Fruit fly (Drosophila melanogaster) whole organism, embryonic: ENCODE measurements around the gene lwr.

Source experiments
- Atf6 ChIP-seq: fragments of 200-800 bp; sonication (Bioruptor generic); IDR thresholded peaks from 2 replicates; pipeline ENCODE4 v1.3.6; 2022; ENCODE audit warnings: missing biosample characterization, missing genetic modification characterization
- CG10209 ChIP-seq: fragments of 200-800 bp; sonication (Bioruptor generic); optimal IDR thresholded peaks from 3 replicates; lab custom pipeline; 2017; ENCODE audit warnings: missing biosample characterization, mild to moderate bottlenecking, missing genetic modification characterization, missing genetic modification reagents
- CG10431 ChIP-seq: fragments of 200-800 bp; sonication (Bioruptor generic); optimal IDR thresholded peaks from 3 replicates; lab custom pipeline; 2018; ENCODE audit warnings: missing biosample characterization, mild to moderate bottlenecking, missing genetic modification characterization
- CG10462 ChIP-seq: fragments of 200-800 bp; sonication (Bioruptor generic); optimal IDR thresholded peaks from 2 replicates; lab custom pipeline; 2016; ENCODE audit warnings: missing biosample characterization, missing genetic modification characterization
- CG10654 ChIP-seq: fragments of 200-800 bp; sonication (Bioruptor generic); optimal IDR thresholded peaks from 2 replicates; lab custom pipeline; 2016; ENCODE audit warnings: missing biosample characterization, missing genetic modification characterization
- CG11504 ChIP-seq: fragments of 200-800 bp; sonication (Bioruptor generic); optimal IDR thresholded peaks from 3 replicates; lab custom pipeline; 2019; ENCODE audit warnings: missing biosample characterization, mild to moderate bottlenecking, missing genetic modification characterization, moderate library complexity
- CG12391 ChIP-seq: fragments of 200-800 bp; sonication (Bioruptor generic); optimal IDR thresholded peaks from 3 replicates; lab custom pipeline; 2018; ENCODE audit warnings: missing biosample characterization, mild to moderate bottlenecking, missing genetic modification characterization, moderate library complexity
- CG17829 ChIP-seq: fragments of 200-800 bp; optimal IDR thresholded peaks from 2 replicates; lab custom pipeline; 2019; ENCODE audit warnings: missing biosample characterization, mild to moderate bottlenecking, missing genetic modification characterization, moderate library complexity
- CG18764 ChIP-seq: fragments of 200-800 bp; sonication (Bioruptor generic); optimal IDR thresholded peaks from 3 replicates; lab custom pipeline; 2016; ENCODE audit warnings: missing biosample characterization, missing genetic modification characterization
- CG2116 ChIP-seq: fragments of 200-800 bp; sonication (Bioruptor generic); optimal IDR thresholded peaks from 3 replicates; lab custom pipeline; 2018; ENCODE audit warnings: missing biosample characterization, mild to moderate bottlenecking, missing genetic modification characterization
- CG32532 ChIP-seq: fragments of 200-800 bp; sonication (Bioruptor generic); IDR thresholded peaks from 2 replicates; pipeline ENCODE4 v1.3.6; 2022; ENCODE audit warnings: missing biosample characterization, missing genetic modification characterization
- CG4730 ChIP-seq: fragments of 200-800 bp; sonication (Bioruptor generic); IDR thresholded peaks from 2 replicates; pipeline ENCODE4 v1.3.6; 2022; ENCODE audit warnings: missing biosample characterization, missing genetic modification characterization
- CG4820 ChIP-seq: fragments of 200-800 bp; sonication (Bioruptor generic); optimal IDR thresholded peaks from 3 replicates; lab custom pipeline; 2016; ENCODE audit warnings: missing biosample characterization, missing genetic modification characterization
- CG6689 ChIP-seq: fragments of 200-800 bp; sonication (Bioruptor generic); IDR thresholded peaks from 2 replicates; pipeline ENCODE4 v1.3.6; 2022; ENCODE audit warnings: missing biosample characterization, missing genetic modification characterization
- CG6765 ChIP-seq: fragments of 200-800 bp; sonication (Bioruptor generic); optimal IDR thresholded peaks from 3 replicates; lab custom pipeline; 2017; ENCODE audit warnings: missing biosample characterization, mild to moderate bottlenecking, missing genetic modification characterization
- CG7556 ChIP-seq: fragments of 200-800 bp; sonication (Bioruptor generic); optimal IDR thresholded peaks from 2 replicates; lab custom pipeline; 2017; ENCODE audit warnings: missing biosample characterization, mild to moderate bottlenecking, missing genetic modification characterization
- CG9727 ChIP-seq: fragments of 200-800 bp; sonication (Bioruptor generic); optimal IDR thresholded peaks from 3 replicates; lab custom pipeline; 2017; ENCODE audit warnings: missing biosample characterization, mild to moderate bottlenecking, missing genetic modification characterization
- CG9797 ChIP-seq: fragments of 200-800 bp; sonication (Bioruptor generic); optimal IDR thresholded peaks from 3 replicates; lab custom pipeline; 2018; ENCODE audit warnings: missing biosample characterization, mild to moderate bottlenecking, missing genetic modification characterization
- CrebB ChIP-seq: fragments of 200-800 bp; sonication (Bioruptor generic); optimal IDR thresholded peaks from 3 replicates; lab custom pipeline; 2018; ENCODE audit warnings: missing biosample characterization, mild to moderate bottlenecking, missing genetic modification characterization
- Doc3 ChIP-seq: fragments of 200-800 bp; sonication (Bioruptor generic); IDR thresholded peaks from 3 replicates; pipeline ENCODE4 v1.3.6; 2022; ENCODE audit warnings: missing biosample characterization, missing genetic modification characterization; ENCODE audit not compliant: partially characterized antibody
- Drgx ChIP-seq: fragments of 200-800 bp; sonication (Bioruptor generic); IDR thresholded peaks from 2 replicates; pipeline ENCODE4 v1.3.6; 2022; ENCODE audit warnings: missing biosample characterization, missing genetic modification characterization
- Ets65A ChIP-seq: fragments of 200-800 bp; sonication (Bioruptor generic); peaks from one replicate; lab custom pipeline; 2016; ENCODE audit warnings: missing biosample characterization, missing genetic modification characterization
- Fer1 ChIP-seq: fragments of 200-800 bp; sonication (Bioruptor generic); optimal IDR thresholded peaks from 2 replicates; lab custom pipeline; 2017; ENCODE audit warnings: missing biosample characterization, mild to moderate bottlenecking, missing genetic modification characterization
- Gsc ChIP-seq: fragments of 200-800 bp; sonication (Bioruptor generic); IDR thresholded peaks from 2 replicates; pipeline ENCODE4 v1.3.6; 2022; ENCODE audit warnings: missing biosample characterization, missing genetic modification characterization
- Lhr ChIP-seq: fragments of 200-800 bp; sonication (Bioruptor generic); optimal IDR thresholded peaks from 3 replicates; lab custom pipeline; 2017; ENCODE audit warnings: mild to moderate bottlenecking, missing biosample characterization, missing genetic modification reagents, missing genetic modification characterization
- Six4 ChIP-seq: fragments of 200-800 bp; sonication (Bioruptor generic); optimal IDR thresholded peaks from 2 replicates; lab custom pipeline; 2016; ENCODE audit warnings: missing biosample characterization, missing genetic modification characterization
- Sox100B ChIP-seq: fragments of 200-800 bp; sonication (Bioruptor generic); optimal IDR thresholded peaks from 3 replicates; lab custom pipeline; 2018; ENCODE audit warnings: missing biosample characterization, mild to moderate bottlenecking, missing genetic modification characterization
- TFAM ChIP-seq: fragments of 200-800 bp; sonication (Bioruptor generic); optimal IDR thresholded peaks from 2 replicates; lab custom pipeline; 2017; ENCODE audit warnings: missing biosample characterization, missing genetic modification characterization, inconsistent platforms
- Xbp1 ChIP-seq: fragments of 200-800 bp; sonication (Bioruptor generic); optimal IDR thresholded peaks from 3 replicates; lab custom pipeline; 2016; ENCODE audit warnings: missing biosample characterization, mild to moderate bottlenecking, missing genetic modification characterization
- al ChIP-seq: fragments of 200-800 bp; sonication (Bioruptor generic); IDR thresholded peaks from 2 replicates; pipeline ENCODE4 v1.3.6; 2022; ENCODE audit warnings: missing biosample characterization, missing genetic modification characterization
- ap ChIP-seq: fragments of 200-800 bp; sonication (Bioruptor generic); IDR thresholded peaks from 2 replicates; pipeline ENCODE4 v1.3.6; 2022; ENCODE audit warnings: missing biosample characterization, missing genetic modification characterization
- bowl ChIP-seq: fragments of 200-800 bp; sonication (Bioruptor generic); IDR thresholded peaks from 2 replicates; pipeline ENCODE4 v1.3.6; 2022; ENCODE audit warnings: missing biosample characterization, missing genetic modification characterization
- br ChIP-seq: fragments of >200 bp; optimal IDR thresholded peaks from 2 replicates; lab custom pipeline; 2017
- danr ChIP-seq: fragments of 200-800 bp; sonication (Bioruptor generic); IDR thresholded peaks from 2 replicates; pipeline ENCODE4 v1.3.6; 2022; ENCODE audit warnings: missing biosample characterization, missing genetic modification characterization
- dpn ChIP-seq, 2 experiments: fragments of 200-800 bp; sonication (Bioruptor generic); optimal IDR thresholded peaks; 3 replicates each; lab custom pipeline; 2016; ENCODE audit warnings: missing biosample characterization in 2 of 2, missing genetic modification characterization in 2 of 2
- fd64A ChIP-seq: fragments of 200-800 bp; sonication (Bioruptor generic); optimal IDR thresholded peaks from 3 replicates; lab custom pipeline; 2018; ENCODE audit warnings: missing biosample characterization, mild to moderate bottlenecking, missing genetic modification characterization
- fu2 ChIP-seq: fragments of 200-800 bp; sonication (Bioruptor generic); optimal IDR thresholded peaks from 2 replicates; lab custom pipeline; 2016; ENCODE audit warnings: missing biosample characterization, missing genetic modification characterization
- grau ChIP-seq: fragments of 200-800 bp; optimal IDR thresholded peaks from 3 replicates; lab custom pipeline; 2019; ENCODE audit warnings: missing biosample characterization, mild to moderate bottlenecking, missing genetic modification characterization, moderate library complexity
- hbn ChIP-seq: fragments of 200-800 bp; sonication (Bioruptor generic); IDR thresholded peaks from 2 replicates; pipeline ENCODE4 v1.3.6; 2022; ENCODE audit warnings: missing biosample characterization, missing genetic modification characterization; ENCODE audit not compliant: partially characterized antibody
- inv ChIP-seq: fragments of 200-800 bp; sonication (Bioruptor generic); IDR thresholded peaks from 2 replicates; pipeline ENCODE4 v1.3.6; 2022; ENCODE audit warnings: missing biosample characterization, missing genetic modification characterization; ENCODE audit not compliant: partially characterized antibody
- jing ChIP-seq: fragments of 200-800 bp; sonication (Bioruptor generic); optimal IDR thresholded peaks from 2 replicates; lab custom pipeline; 2018; ENCODE audit warnings: missing biosample characterization, mild to moderate bottlenecking, missing genetic modification characterization
- nau ChIP-seq: fragments of 200-800 bp; sonication (Bioruptor generic); optimal IDR thresholded peaks from 3 replicates; lab custom pipeline; 2017; ENCODE audit warnings: missing biosample characterization, mild to moderate bottlenecking, missing genetic modification characterization, missing genetic modification reagents
- onecut ChIP-seq: fragments of 200-800 bp; sonication (Bioruptor generic); IDR thresholded peaks from 2 replicates; pipeline ENCODE4 v1.3.6; 2022; ENCODE audit warnings: missing biosample characterization, missing genetic modification characterization
- pho ChIP-seq: fragments of 200-800 bp; sonication (Bioruptor generic); optimal IDR thresholded peaks from 2 replicates; lab custom pipeline; 2016; ENCODE audit warnings: missing biosample characterization, missing genetic modification characterization
- salm ChIP-seq: fragments of 200-800 bp; sonication (Bioruptor generic); optimal IDR thresholded peaks from 2 replicates; lab custom pipeline; 2018; ENCODE audit warnings: missing biosample characterization, mild to moderate bottlenecking, missing genetic modification characterization
- shn ChIP-seq: fragments of 200-800 bp; sonication (Bioruptor generic); optimal IDR thresholded peaks from 3 replicates; lab custom pipeline; 2016; ENCODE audit warnings: missing biosample characterization, missing genetic modification characterization
- slou ChIP-seq: fragments of 200-800 bp; sonication (Bioruptor generic); optimal IDR thresholded peaks from 3 replicates; lab custom pipeline; 2016; ENCODE audit warnings: missing biosample characterization, missing genetic modification characterization
- sob ChIP-seq: fragments of 200-800 bp; sonication (Bioruptor generic); IDR thresholded peaks from 2 replicates; pipeline ENCODE4 v1.3.6; 2022; ENCODE audit warnings: missing biosample characterization, missing genetic modification characterization
- tgo ChIP-seq: fragments of 200-800 bp; sonication (Bioruptor generic); IDR thresholded peaks from 3 replicates; pipeline ENCODE4 v1.3.6; 2022; ENCODE audit warnings: missing biosample characterization, missing genetic modification characterization
- usp ChIP-seq: fragments of >200 bp; optimal IDR thresholded peaks from 2 replicates; lab custom pipeline; 2017; ENCODE audit warnings: missing biosample characterization, missing genetic modification characterization
- wek ChIP-seq: fragments of 200-800 bp; sonication (Bioruptor generic); optimal IDR thresholded peaks from 3 replicates; lab custom pipeline; 2018; ENCODE audit warnings: missing biosample characterization, mild to moderate bottlenecking, missing genetic modification characterization, moderate library complexity

lwr gene

DNA sequence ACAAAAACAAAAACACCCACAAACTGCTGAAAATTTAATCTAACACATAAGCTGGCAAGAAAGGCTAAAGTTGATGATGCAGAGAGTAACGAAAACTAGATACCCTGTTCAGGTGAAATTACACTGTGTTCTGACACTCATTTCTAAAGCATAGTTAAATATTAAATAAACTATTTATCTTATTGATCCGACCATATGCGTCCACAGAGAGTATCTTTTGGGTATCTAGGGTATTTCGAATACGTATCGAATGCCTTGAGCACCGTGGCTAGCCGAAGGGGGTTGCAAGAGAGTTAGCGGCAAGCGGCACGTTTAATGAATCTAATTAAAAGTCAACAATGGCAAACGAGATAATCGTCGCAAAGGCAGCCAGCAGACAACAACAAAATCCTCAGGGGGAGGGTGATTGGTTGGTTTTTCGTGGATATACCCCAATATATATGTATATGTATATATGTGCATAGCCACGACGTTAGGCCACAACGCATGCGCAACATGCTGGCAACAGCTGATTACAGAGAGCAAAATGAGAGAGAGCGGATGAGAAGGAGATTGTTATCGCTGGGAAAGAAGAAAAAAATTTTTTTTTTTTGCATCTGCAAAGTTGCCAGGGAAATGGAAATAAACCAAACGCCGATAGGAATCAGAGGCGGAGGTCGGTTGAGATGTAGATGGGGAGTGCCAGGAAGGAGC, 20.3 kb downstream of the lwr start (continued):
- TF ChIP-seq salm (tag; lab: Kevin White, UChicago) (peak; percentile 59), pho (GFP tag; lab: Kevin White, UChicago) (no peak), inv (GFP tag; lab: Robert Waterston, UW) (no peak), Drgx (peak; percentile 47), CG7556 (GFP tag; lab: Kevin White, UChicago) (peak; percentile 61), CG17829 (peak; percentile 88), CG12391 (peak; percentile 84), CG6765 (GFP tag; lab: Kevin White, UChicago) (no peak), CrebB (tag; lab: Kevin White, UChicago) (peak; percentile 25), Six4 (GFP tag; lab: Kevin White, UChicago) (peak; percentile 79), Fer1 (GFP tag; lab: Kevin White, UChicago) (peak; percentile 77), CG4820 (GFP tag; lab: Kevin White, UChicago) (peak; percentile 69), CG18764 (GFP tag; lab: Kevin White, UChicago) (peak; percentile 53), TFAM (GFP tag; lab: Kevin White, UChicago) (peak; percentile 37), al (GFP tag; lab: Robert Waterston, UW) (no peak), hbn (GFP tag; lab: Robert Waterston, UW) (no peak), br (lab: Kevin White, UChicago) (no peak), fd64A (GFP tag; lab: Kevin White, UChicago) (peak; percentile 44), CG10462 (GFP tag; lab: Kevin White, UChicago) (peak; percentile 73), nau (GFP tag; lab: Kevin White, UChicago) (peak; percentile 62), CG10209 (GFP tag; lab: Kevin White, UChicago) (peak; percentile 75), Gsc (GFP tag; lab: Robert Waterston, UW) (peak; percentile 72), danr (GFP tag; lab: Robert Waterston, UW) (peak; percentile 62; the same call in 1 of the 2 replicates), CG9727 (GFP tag; lab: Kevin White, UChicago) (peak; percentile 72), CG10654 (peak; percentile 45), sob (peak; percentile 68), usp (no peak), Lhr (GFP tag; lab: Kevin White, UChicago) (peak; percentile 32), Xbp1 (peak; percentile 86), fu2 (GFP tag; lab: Kevin White, UChicago) (no peak), bowl (GFP tag; lab: Robert Waterston, UW) (0 out of 2 replicates have a peak, but pooled peaks have one; percentile 32), CG10431 (GFP tag; lab: Kevin White, UChicago) (no peak), CG4730 (peak; percentile 80), dpn (GFP tag; optimal IDR thresholded peaks at IDR 0.05; lab: Kevin White, UChicago) (peak in 1 of 2 experiments; percentile 66), onecut (GFP tag; lab: Robert Waterston, UW) (peak; percentile 72), jing (peak; percentile 74), Doc3 (no peak), CG11504 (tag; lab: Kevin White, UChicago) (peak; percentile 77), wek (peak; percentile 31), slou (GFP tag; lab: Kevin White, UChicago) (no peak), Atf6 (GFP tag; lab: Robert Waterston, UW) (peak; percentile 44; the same call in 1 of the 2 replicates), Sox100B (GFP tag; lab: Kevin White, UChicago) (peak; percentile 56), CG32532 (GFP tag; lab: Robert Waterston, UW) (peak; percentile 65), CG9797 (GFP tag; lab: Kevin White, UChicago) (no peak), shn (GFP tag; lab: Kevin White, UChicago) (no peak), grau (tag; lab: Kevin White, UChicago) (peak; percentile 68), CG6689 (peak; percentile 89), ap (GFP tag; lab: Robert Waterston, UW) (peak; percentile 77), Ets65A (peak; percentile 2), CG2116 (GFP tag; lab: Kevin White, UChicago) (peak; percentile 36), tgo (peak; percentile 74)
